Worm (Caenorhabditis elegans) whole organism, L3 larva: ENCODE measurements around the gene srw-24.

Experiments
- ceh-16 ChIP-seq: sonication (generic microtip); optimal IDR thresholded peaks from 2 replicates; lab custom pipeline; 2017; ENCODE audit warnings: missing biosample characterization, missing genetic modification characterization
- ceh-82 ChIP-seq: fragments of 150-350 bp; optimal IDR thresholded peaks from 2 replicates; lab custom pipeline; 2014; ENCODE audit warnings: missing biosample characterization, missing genetic modification characterization
- daf-12 ChIP-seq: fragments of 150-350 bp; optimal IDR thresholded peaks from 2 replicates; lab custom pipeline; 2014; ENCODE audit warnings: missing biosample characterization, missing genetic modification reagents, missing genetic modification characterization
- fos-1 ChIP-seq: fragments of 150-350 bp; optimal IDR thresholded peaks from 2 replicates; lab custom pipeline; 2014; ENCODE audit warnings: missing biosample characterization, missing genetic modification characterization
- lin-15B ChIP-seq: fragments of 150-350 bp; optimal IDR thresholded peaks from 2 replicates; lab custom pipeline; 2014; ENCODE audit warnings: missing biosample characterization, missing genetic modification characterization
- lin-39 ChIP-seq: fragments of 150-350 bp; optimal IDR thresholded peaks from 2 replicates; lab custom pipeline; 2018; ENCODE audit warnings: missing biosample characterization, missing genetic modification reagents, missing genetic modification characterization
- nfya-1 ChIP-seq: sonication (generic microtip); optimal IDR thresholded peaks from 2 replicates; lab custom pipeline; 2017; ENCODE audit warnings: missing genetic modification characterization, mild to moderate bottlenecking, missing compliant biosample characterization, antibody characterized with exemption, moderate library complexity; ENCODE audit not compliant: insufficient read depth
- nhr-23 ChIP-seq: fragments of 150-350 bp; optimal IDR thresholded peaks from 2 replicates; lab custom pipeline; 2014; ENCODE audit warnings: missing biosample characterization, missing genetic modification reagents, missing genetic modification characterization
- nhr-237 ChIP-seq: fragments of 150-350 bp; optimal IDR thresholded peaks from 2 replicates; lab custom pipeline; 2014; ENCODE audit warnings: missing biosample characterization, missing genetic modification characterization
- nhr-28 ChIP-seq: fragments of 150-350 bp; optimal IDR thresholded peaks from 2 replicates; lab custom pipeline; 2014; ENCODE audit warnings: missing biosample characterization, missing genetic modification characterization
- nhr-76 ChIP-seq: fragments of 150-350 bp; sonication (generic microtip); optimal IDR thresholded peaks from 5 replicates; lab custom pipeline; 2014; ENCODE audit warnings: missing biosample characterization, missing genetic modification characterization
- pha-4 ChIP-seq: fragments of 150-350 bp; optimal IDR thresholded peaks from 2 replicates; lab custom pipeline; 2014; ENCODE audit warnings: missing biosample characterization, missing genetic modification reagents, missing genetic modification characterization
- zag-1 ChIP-seq: fragments of 150-350 bp; optimal IDR thresholded peaks from 2 replicates; lab custom pipeline; 2014; ENCODE audit warnings: missing biosample characterization, missing genetic modification characterization

- TF ChIP-seq nhr-23 (no peak), ceh-16 (no peak), fos-1 (tag; lab: Kevin White, UChicago) (no peak), daf-12 (no peak), ceh-82 (tag; lab: Kevin White, UChicago) (no peak), nhr-237 (tag; lab: Kevin White, UChicago) (no peak), lin-39 (no peak), nhr-76 (tag; lab: Kevin White, UChicago) (no peak), nhr-28 (tag; lab: Kevin White, UChicago) (no peak), nfya-1 (no peak), zag-1 (no peak), lin-15B (tag; lab: Kevin White, UChicago) (no peak), pha-4 (tag; lab: Kevin White, UChicago) (no peak)
These were observed 25.8 kb upstream of the srw-24 start, which contains the start of gene srw-1 for ce11 chrV:15197955-15198354.
